Worm (Caenorhabditis elegans) whole organism, late embryonic: Measurements from ENCODE around the gene emg-1.

Source experiments
- elt-2 ChIP-seq: sonication (generic microtip); optimal IDR thresholded peaks from 2 replicates; lab custom pipeline; 2016; ENCODE audit warnings: missing genetic modification reagents, missing genetic modification characterization, missing compliant biosample characterization
- nhr-11 ChIP-seq: fragments of 150-350 bp; optimal IDR thresholded peaks from 2 replicates; lab custom pipeline; 2014; ENCODE audit warnings: missing biosample characterization, missing genetic modification characterization
- syd-9 ChIP-seq: sonication (generic microtip); optimal IDR thresholded peaks from 2 replicates; lab custom pipeline; 2016; ENCODE audit warnings: mild to moderate bottlenecking, missing genetic modification characterization, moderate library complexity, missing compliant biosample characterization
- ztf-16 ChIP-seq: sonication (generic microtip); optimal IDR thresholded peaks from 2 replicates; lab custom pipeline; 2017; ENCODE audit warnings: missing genetic modification characterization, missing compliant biosample characterization

DNA sequence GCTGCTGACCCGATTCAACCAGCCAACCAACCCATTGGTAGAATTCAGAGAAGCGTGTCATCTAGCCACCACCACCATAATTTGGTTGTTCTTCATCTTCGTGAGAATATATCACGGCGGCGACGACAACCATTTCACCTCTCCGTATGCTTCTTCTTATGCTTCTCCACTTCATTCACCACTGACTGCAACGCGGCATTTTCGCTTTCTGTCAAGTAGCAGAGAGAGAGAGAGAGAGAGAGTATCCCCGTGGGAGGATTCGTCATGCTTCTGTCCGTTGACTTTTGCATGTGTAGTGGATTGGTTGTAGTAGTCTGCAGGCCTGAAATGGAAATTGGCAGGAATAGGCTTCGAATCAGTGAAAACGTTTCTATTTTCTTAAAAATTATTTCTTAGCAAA lies 22.6 kb downstream of the emg-1 start:
- TF ChIP-seq syd-9 (tag; lab: Kevin White, UChicago) (no peak), ztf-16 (no peak), elt-2 (no peak), nhr-11 (tag; lab: Kevin White, UChicago) (no peak)
